Worm (Caenorhabditis elegans) whole organism, L2 larva: Measurements from ENCODE around the gene exc-15.

ENCODE experiments used
- C34F6.9 ChIP-seq: fragments of 150-350 bp; optimal IDR thresholded peaks from 2 replicates; lab custom pipeline; 2014; ENCODE audit warnings: missing biosample characterization, missing genetic modification characterization
- F13H6.1 ChIP-seq: sonication (generic microtip); optimal IDR thresholded peaks from 2 replicates; lab custom pipeline; 2016; ENCODE audit warnings: missing genetic modification characterization, missing compliant biosample characterization
- R02D3.7 ChIP-seq: fragments of 150-350 bp; optimal IDR thresholded peaks from 2 replicates; lab custom pipeline; 2014; ENCODE audit warnings: missing biosample characterization, missing genetic modification characterization
- Y55F3AM.14 ChIP-seq: fragments of 200-800 bp; sonication (Bioruptor generic); optimal IDR thresholded peaks from 2 replicates; lab custom pipeline; 2018; ENCODE audit warnings: mild to moderate bottlenecking, missing genetic modification characterization, missing compliant biosample characterization
- alr-1 ChIP-seq: fragments of 150-350 bp; optimal IDR thresholded peaks from 2 replicates; lab custom pipeline; 2014; ENCODE audit warnings: missing biosample characterization, missing genetic modification characterization
- aly-2 ChIP-seq: fragments of 150-350 bp; optimal IDR thresholded peaks from 2 replicates; lab custom pipeline; 2014; ENCODE audit warnings: missing biosample characterization, missing genetic modification characterization
- ama-1 ChIP-seq: fragments of 150-350 bp; optimal IDR thresholded peaks from 2 replicates; lab custom pipeline; 2018; ENCODE audit warnings: inconsistent platforms
- blmp-1 ChIP-seq: sonication (generic microtip); optimal IDR thresholded peaks from 2 replicates; lab custom pipeline; 2017; ENCODE audit warnings: missing genetic modification characterization, mild to moderate bottlenecking, missing compliant biosample characterization, antibody characterized with exemption, moderate library complexity; ENCODE audit not compliant: insufficient read depth
- ceh-82 ChIP-seq: fragments of 150-350 bp; optimal IDR thresholded peaks from 2 replicates; lab custom pipeline; 2014; ENCODE audit warnings: missing biosample characterization, missing genetic modification characterization
- dmd-4 ChIP-seq: sonication (generic microtip); optimal IDR thresholded peaks from 2 replicates; lab custom pipeline; 2017; ENCODE audit warnings: missing biosample characterization, missing genetic modification characterization
- egl-27 ChIP-seq: sonication (generic microtip); optimal IDR thresholded peaks from 3 replicates; lab custom pipeline; 2017; ENCODE audit warnings: missing biosample characterization, missing genetic modification reagents, missing genetic modification characterization
- elt-3 ChIP-seq: sonication (generic microtip); optimal IDR thresholded peaks from 2 replicates; lab custom pipeline; 2017; ENCODE audit warnings: missing biosample characterization, missing genetic modification characterization
- gmeb-1 ChIP-seq: fragments of 150-350 bp; optimal IDR thresholded peaks from 2 replicates; lab custom pipeline; 2014; ENCODE audit warnings: missing biosample characterization, missing genetic modification characterization
- lin-11 ChIP-seq: fragments of 150-350 bp; sonication (generic microtip); optimal IDR thresholded peaks from 2 replicates; lab custom pipeline; 2014; ENCODE audit warnings: missing biosample characterization, missing genetic modification characterization, inconsistent platforms, mixed read lengths
- lin-13 ChIP-seq: fragments of 150-350 bp; optimal IDR thresholded peaks from 2 replicates; lab custom pipeline; 2014; ENCODE audit warnings: missing biosample characterization, missing genetic modification reagents, missing genetic modification characterization
- lsy-2 ChIP-seq, 2 experiments: fragments of 150-350 bp in 1 of 2; sonication (generic microtip) in 1 of 2; optimal IDR thresholded peaks; 2 replicates each; lab custom pipeline; 2014 to 2017; ENCODE audit warnings: missing biosample characterization in 2 of 2, missing genetic modification characterization in 2 of 2
- mab-5 ChIP-seq: fragments of 150-350 bp; optimal IDR thresholded peaks from 2 replicates; lab custom pipeline; 2014; ENCODE audit warnings: missing biosample characterization, missing genetic modification characterization
- mbf-1 ChIP-seq: sonication (generic microtip); optimal IDR thresholded peaks from 2 replicates; lab custom pipeline; 2017; ENCODE audit warnings: missing biosample characterization, missing genetic modification characterization
- mdl-1 ChIP-seq, 2 experiments: fragments of 150-350 bp in 1 of 2; sonication (generic microtip) in 1 of 2; optimal IDR thresholded peaks; 2 replicates each; lab custom pipeline; 2017; ENCODE audit warnings: missing biosample characterization in 2 of 2, missing genetic modification characterization in 2 of 2
- nhr-11 ChIP-seq: fragments of 150-350 bp; optimal IDR thresholded peaks from 2 replicates; lab custom pipeline; 2014; ENCODE audit warnings: missing biosample characterization, missing genetic modification characterization
- nhr-12 ChIP-seq: fragments of 150-350 bp; optimal IDR thresholded peaks from 2 replicates; lab custom pipeline; 2014; ENCODE audit warnings: missing biosample characterization, missing genetic modification characterization
- nhr-129 ChIP-seq: fragments of 150-350 bp; optimal IDR thresholded peaks from 2 replicates; lab custom pipeline; 2014; ENCODE audit warnings: missing biosample characterization, missing genetic modification characterization
- nhr-21 ChIP-seq: fragments of 150-350 bp; optimal IDR thresholded peaks from 2 replicates; lab custom pipeline; 2014; ENCODE audit warnings: missing biosample characterization, missing genetic modification characterization
- nhr-23 ChIP-seq: fragments of 150-350 bp; optimal IDR thresholded peaks from 2 replicates; lab custom pipeline; 2014; ENCODE audit warnings: missing biosample characterization, missing genetic modification reagents, missing genetic modification characterization
- nhr-237 ChIP-seq: fragments of 150-350 bp; optimal IDR thresholded peaks from 2 replicates; lab custom pipeline; 2014; ENCODE audit warnings: missing biosample characterization, missing genetic modification characterization
- nhr-25 ChIP-seq: fragments of 150-350 bp; sonication (generic microtip); optimal IDR thresholded peaks from 3 replicates; lab custom pipeline; 2014; ENCODE audit warnings: missing biosample characterization, missing genetic modification characterization
- nhr-6 ChIP-seq: fragments of 150-350 bp; optimal IDR thresholded peaks from 2 replicates; lab custom pipeline; 2014; ENCODE audit warnings: missing biosample characterization, missing genetic modification characterization
- peb-1 ChIP-seq: fragments of 150-350 bp; optimal IDR thresholded peaks from 2 replicates; lab custom pipeline; 2014; ENCODE audit warnings: missing biosample characterization, missing genetic modification characterization
- sem-4 ChIP-seq: fragments of 150-350 bp; optimal IDR thresholded peaks from 2 replicates; lab custom pipeline; 2014; ENCODE audit warnings: missing biosample characterization, missing genetic modification reagents, missing genetic modification characterization
- skn-1 ChIP-seq: sonication (generic microtip); optimal IDR thresholded peaks from 2 replicates; lab custom pipeline; 2017; ENCODE audit warnings: missing biosample characterization, missing genetic modification characterization
- sma-3 ChIP-seq: sonication (generic microtip); optimal IDR thresholded peaks from 2 replicates; lab custom pipeline; 2016; ENCODE audit warnings: missing genetic modification reagents, missing genetic modification characterization, missing compliant biosample characterization
- snpc-4 ChIP-seq: fragments of 150-350 bp; optimal IDR thresholded peaks from 2 replicates; lab custom pipeline; 2014; ENCODE audit warnings: missing biosample characterization, missing genetic modification characterization
- unc-39 ChIP-seq: fragments of 150-350 bp; optimal IDR thresholded peaks from 2 replicates; lab custom pipeline; 2014; ENCODE audit warnings: missing biosample characterization, missing genetic modification characterization
- unc-55 ChIP-seq: fragments of 150-350 bp; sonication (generic microtip); optimal IDR thresholded peaks from 3 replicates; lab custom pipeline; 2014; ENCODE audit warnings: missing biosample characterization, missing genetic modification reagents, missing genetic modification characterization
- unc-62 ChIP-seq: fragments of 150-350 bp; optimal IDR thresholded peaks from 2 replicates; lab custom pipeline; 2014; ENCODE audit warnings: missing biosample characterization, missing genetic modification reagents, missing genetic modification characterization
- zag-1 ChIP-seq: fragments of 150-350 bp; optimal IDR thresholded peaks from 2 replicates; lab custom pipeline; 2014; ENCODE audit warnings: missing biosample characterization, missing genetic modification characterization
- ztf-1 ChIP-seq: fragments of 200-800 bp; sonication (Bioruptor generic); conservative IDR thresholded peaks from 2 replicates; pipeline ENCODE4 v1.3.6; 2022; ENCODE audit warnings: missing genetic modification characterization, missing compliant biosample characterization

exc-15 gene

ce11 chrV:4488989-4489388 lies 5.7 kb downstream of the exc-15 start:
- TF ChIP-seq lin-13 (no peak), zag-1 (no peak), gmeb-1 (tag; lab: Kevin White, UChicago) (no peak), nhr-12 (no peak), nhr-129 (tag; lab: Kevin White, UChicago) (no peak), lin-11 (tag; lab: Kevin White, UChicago) (no peak), mab-5 (tag; lab: Kevin White, UChicago) (no peak), sma-3 (GFP tag; lab: Kevin White, UChicago) (no peak), ama-1 (lab: Kevin White, UChicago) (no peak), aly-2 (tag; lab: Kevin White, UChicago) (no peak), alr-1 (tag; lab: Kevin White, UChicago) (no peak), peb-1 (tag; lab: Kevin White, UChicago) (no peak), skn-1 (tag; lab: Kevin White, UChicago) (no peak), nhr-237 (tag; lab: Kevin White, UChicago) (no peak), ztf-1 (GFP tag; lab: Robert Waterston, UW) (no peak), blmp-1 (tag; lab: Kevin White, UChicago) (no peak), nhr-11 (no peak), unc-55 (GFP tag; lab: Kevin White, UChicago) (no peak), unc-39 (tag; lab: Kevin White, UChicago) (no peak)

- TF ChIP-seq nhr-6 (tag; lab: Kevin White, UChicago) (no peak), aly-2 (tag; lab: Kevin White, UChicago) (no peak), nhr-11 (no peak), elt-3 (tag; lab: Kevin White, UChicago) (no peak), nhr-129 (tag; lab: Kevin White, UChicago) (no peak), ceh-82 (tag; lab: Kevin White, UChicago) (no peak), nhr-21 (no peak), lin-13 (no peak), lsy-2 (tag; optimal IDR thresholded peaks at IDR 0.05; lab: Kevin White, UChicago) (no peak), mbf-1 (tag; lab: Kevin White, UChicago) (no peak), C34F6.9 (no peak), unc-62 (GFP tag; lab: Kevin White, UChicago) (no peak), Y55F3AM.14 (GFP tag; lab: Kevin White, UChicago) (no peak), ama-1 (lab: Kevin White, UChicago) (no peak), sem-4 (no peak), peb-1 (tag; lab: Kevin White, UChicago) (no peak), unc-55 (GFP tag; lab: Kevin White, UChicago) (no peak), mdl-1 (tag; optimal IDR thresholded peaks at IDR 0.05; lab: Kevin White, UChicago) (no peak)
- TF ChIP-seq, all 48 proteins: peak for 0
These were observed 6.6 kb downstream of the exc-15 start for ce11 chrV:4489893-4490292.

- TF ChIP-seq egl-27 (tag; lab: Kevin White, UChicago) = no peak
- TF ChIP-seq nhr-23 (tag; lab: Kevin White, UChicago) = no peak
- no peak for TF ChIP-seq nhr-25 (tag; lab: Kevin White, UChicago)
- no peak for TF ChIP-seq sma-3 (GFP tag; lab: Kevin White, UChicago)
- TF ChIP-seq unc-55 (GFP tag; lab: Kevin White, UChicago) = no peak
- TF ChIP-seq blmp-1 (tag; lab: Kevin White, UChicago) = no peak
- TF ChIP-seq mab-5 (tag; lab: Kevin White, UChicago) = peak; percentile 78
- TF ChIP-seq F13H6.1 (tag; lab: Kevin White, UChicago) = peak; percentile 32
- TF ChIP-seq mdl-1 (tag; optimal IDR thresholded peaks at IDR 0.05; lab: Kevin White, UChicago) = no peak
- TF ChIP-seq dmd-4 = no peak
- TF ChIP-seq unc-39 (tag; lab: Kevin White, UChicago) = no peak
- TF ChIP-seq Y55F3AM.14 (GFP tag; lab: Kevin White, UChicago) = peak; percentile 41
- TF ChIP-seq C34F6.9 = no peak
- TF ChIP-seq nhr-129 (tag; lab: Kevin White, UChicago) = peak; percentile 7
- no peak for TF ChIP-seq peb-1 (tag; lab: Kevin White, UChicago)
- TF ChIP-seq zag-1 = no peak
- TF ChIP-seq snpc-4 = no peak
- no peak for TF ChIP-seq R02D3.7 (tag; lab: Kevin White, UChicago)
- peak; percentile 24 for TF ChIP-seq unc-62 (GFP tag; lab: Kevin White, UChicago)
- TF ChIP-seq, all 48 proteins: peak for 5
These were observed 8.2 kb downstream of the exc-15 start for ce11 chrV:4491273-4492094.
